Worm (Caenorhabditis elegans) whole organism, young adult: Measurements from ENCODE around the gene W09G10.9.

Source experiments
- B0019.2 ChIP-seq: fragments of 200-800 bp; sonication (Bioruptor generic); conservative IDR thresholded peaks from 2 replicates; pipeline ENCODE4 v1.3.6; 2022; ENCODE audit warnings: missing genetic modification reagents, missing genetic modification characterization, missing compliant biosample characterization
- B0261.1 ChIP-seq: sonication (generic microtip); optimal IDR thresholded peaks from 2 replicates; lab custom pipeline; 2016; ENCODE audit warnings: mild to moderate bottlenecking, missing genetic modification characterization, moderate library complexity, missing compliant biosample characterization
- C06A6.2 ChIP-seq: fragments of 200-800 bp; sonication (Bioruptor generic); conservative IDR thresholded peaks from 2 replicates; pipeline ENCODE4 v1.3.6; 2022; ENCODE audit warnings: missing genetic modification characterization, missing compliant biosample characterization
- F23B12.7 ChIP-seq: sonication (generic microtip); optimal IDR thresholded peaks from 2 replicates; lab custom pipeline; 2017; ENCODE audit warnings: missing genetic modification characterization, mild to moderate bottlenecking, missing compliant biosample characterization, antibody characterized with exemption, moderate library complexity; ENCODE audit not compliant: insufficient read depth
- F39B2.1 ChIP-seq: fragments of 200-800 bp; sonication (Bioruptor generic); IDR thresholded peaks from 2 replicates; pipeline ENCODE4 v1.3.6; 2022; ENCODE audit warnings: missing genetic modification reagents, missing genetic modification characterization, missing compliant biosample characterization
- F52B5.7 ChIP-seq: sonication (generic microtip); optimal IDR thresholded peaks from 2 replicates; lab custom pipeline; 2016; ENCODE audit warnings: mild to moderate bottlenecking, missing genetic modification characterization, missing compliant biosample characterization
- K11D2.4 ChIP-seq: fragments of 200-800 bp; sonication (Bioruptor generic); IDR thresholded peaks from 2 replicates; pipeline ENCODE4 v1.3.6; 2022; ENCODE audit warnings: missing genetic modification reagents, missing genetic modification characterization, missing compliant biosample characterization
- T07F8.4 ChIP-seq: sonication (generic microtip); optimal IDR thresholded peaks from 2 replicates; lab custom pipeline; 2016; ENCODE audit warnings: mild to moderate bottlenecking, missing genetic modification characterization, moderate library complexity, missing compliant biosample characterization
- attf-6 ChIP-seq: fragments of 200-800 bp; sonication (Bioruptor generic); IDR thresholded peaks from 2 replicates; pipeline ENCODE4 v1.3.6; 2022; ENCODE audit warnings: missing genetic modification reagents, missing genetic modification characterization, missing compliant biosample characterization
- bed-1 ChIP-seq: fragments of 200-800 bp; sonication (Bioruptor generic); IDR thresholded peaks from 2 replicates; pipeline ENCODE4 v1.3.6; 2022; ENCODE audit warnings: missing genetic modification reagents, missing genetic modification characterization, missing compliant biosample characterization
- ccch-3 ChIP-seq: fragments of 200-800 bp; sonication (Bioruptor generic); optimal IDR thresholded peaks from 2 replicates; lab custom pipeline; 2018; ENCODE audit warnings: mild to moderate bottlenecking, missing genetic modification characterization, missing compliant biosample characterization
- ceh-27 ChIP-seq: fragments of 200-800 bp; sonication (Bioruptor generic); optimal IDR thresholded peaks from 2 replicates; lab custom pipeline; 2018; ENCODE audit warnings: mild to moderate bottlenecking, missing genetic modification characterization, moderate library complexity, missing compliant biosample characterization
- ceh-40 ChIP-seq: fragments of 200-800 bp; sonication (Bioruptor generic); IDR thresholded peaks from 2 replicates; pipeline ENCODE4 v1.3.6; 2022; ENCODE audit warnings: missing genetic modification characterization, missing compliant biosample characterization
- ceh-58 ChIP-seq: fragments of 200-800 bp; sonication (Bioruptor generic); IDR thresholded peaks from 2 replicates; pipeline ENCODE4 v1.3.6; 2022; ENCODE audit warnings: missing genetic modification characterization, missing compliant biosample characterization
- ceh-91 ChIP-seq: fragments of 200-800 bp; sonication (Bioruptor generic); IDR thresholded peaks from 2 replicates; pipeline ENCODE4 v1.3.6; 2022; ENCODE audit warnings: missing genetic modification reagents, missing genetic modification characterization, missing compliant biosample characterization
- dpff-1 ChIP-seq: sonication (generic microtip); optimal IDR thresholded peaks from 2 replicates; lab custom pipeline; 2017; ENCODE audit warnings: mild to moderate bottlenecking, missing genetic modification characterization, missing compliant biosample characterization
- egl-18 ChIP-seq: fragments of 200-800 bp; sonication (Bioruptor generic); IDR thresholded peaks from 2 replicates; pipeline ENCODE4 v1.3.6; 2022; ENCODE audit warnings: missing genetic modification reagents, missing genetic modification characterization, missing compliant biosample characterization
- egl-44 ChIP-seq: fragments of 200-800 bp; sonication (Bioruptor generic); IDR thresholded peaks from 2 replicates; pipeline ENCODE4 v1.3.6; 2022; ENCODE audit warnings: missing genetic modification reagents, missing genetic modification characterization, missing compliant biosample characterization
- ekl-4 ChIP-seq: fragments of 200-800 bp; sonication (Bioruptor generic); IDR thresholded peaks from 2 replicates; pipeline ENCODE4 v1.3.6; 2022; ENCODE audit warnings: missing genetic modification reagents, missing genetic modification characterization, missing compliant biosample characterization
- ets-4 ChIP-seq: fragments of 200-800 bp; sonication (Bioruptor generic); optimal IDR thresholded peaks from 2 replicates; lab custom pipeline; 2018; ENCODE audit warnings: mild to moderate bottlenecking, missing genetic modification characterization, missing compliant biosample characterization
- hrde-1 ChIP-seq: sonication (generic microtip); optimal IDR thresholded peaks from 2 replicates; lab custom pipeline; 2016; ENCODE audit warnings: missing genetic modification characterization, mild to moderate bottlenecking, missing compliant biosample characterization, moderate library complexity, missing genotype, missing genetic modification reagents, borderline replicate concordance
- lin-26 ChIP-seq: fragments of 200-800 bp; sonication (Bioruptor generic); IDR thresholded peaks from 2 replicates; pipeline ENCODE4 v1.3.6; 2022; ENCODE audit warnings: missing genetic modification reagents, missing genetic modification characterization, missing compliant biosample characterization
- lin-35 ChIP-seq, 3 experiments: fragments of 150-350 bp in 2 of 3; sonication (generic microtip) in 1 of 3; optimal IDR thresholded peaks; 2 replicates each; lab custom pipeline; 2014 to 2018; ENCODE audit warnings: missing biosample characterization in 3 of 3, missing genetic modification characterization in 3 of 3, missing genetic modification reagents in 3 of 3
- lir-1 ChIP-seq: fragments of 200-800 bp; sonication (Bioruptor generic); conservative IDR thresholded peaks from 2 replicates; pipeline ENCODE4 v1.3.6; 2022; ENCODE audit warnings: missing genetic modification reagents, missing genetic modification characterization, missing compliant biosample characterization
- lsl-1 ChIP-seq: fragments of 200-800 bp; sonication (Bioruptor generic); optimal IDR thresholded peaks from 2 replicates; lab custom pipeline; 2018; ENCODE audit warnings: mild to moderate bottlenecking, missing genetic modification characterization, moderate library complexity, missing compliant biosample characterization
- madf-10 ChIP-seq: sonication (generic microtip); optimal IDR thresholded peaks from 2 replicates; lab custom pipeline; 2016; ENCODE audit warnings: mild to moderate bottlenecking, missing genetic modification characterization, missing compliant biosample characterization
- mcd-1 ChIP-seq: fragments of 200-800 bp; sonication (Bioruptor generic); IDR thresholded peaks from 2 replicates; pipeline ENCODE4 v1.3.6; 2022; ENCODE audit warnings: missing genetic modification reagents, missing genetic modification characterization, missing compliant biosample characterization
- mel-28 ChIP-seq: sonication (generic microtip); optimal IDR thresholded peaks from 2 replicates; lab custom pipeline; 2016; ENCODE audit warnings: borderline replicate concordance, mild to moderate bottlenecking, missing genetic modification characterization, missing compliant biosample characterization
- nhr-179 ChIP-seq: sonication (generic microtip); optimal IDR thresholded peaks from 2 replicates; lab custom pipeline; 2016; ENCODE audit warnings: mild to moderate bottlenecking, missing genetic modification characterization, missing compliant biosample characterization
- nhr-90 ChIP-seq: sonication (generic microtip); optimal IDR thresholded peaks from 2 replicates; lab custom pipeline; 2016; ENCODE audit warnings: missing genotype, mild to moderate bottlenecking, missing genetic modification characterization, missing compliant biosample characterization
- rec-8 ChIP-seq, 2 experiments: sonication (generic microtip); optimal IDR thresholded peaks; 2 replicates each; lab custom pipeline; 2016; ENCODE audit warnings: mild to moderate bottlenecking in 2 of 2, missing genetic modification characterization in 2 of 2, missing genetic modification reagents in 2 of 2, missing genotype in 2 of 2, missing biosample characterization in 1 of 2, missing compliant biosample characterization in 1 of 2, moderate library complexity in 1 of 2
- repo-1 ChIP-seq: sonication (generic microtip); optimal IDR thresholded peaks from 2 replicates; lab custom pipeline; 2017; ENCODE audit warnings: mild to moderate bottlenecking, missing genetic modification characterization, missing compliant biosample characterization
- sdz-38 ChIP-seq: sonication (generic microtip); optimal IDR thresholded peaks from 2 replicates; lab custom pipeline; 2016; ENCODE audit warnings: missing genotype, missing genetic modification characterization, missing compliant biosample characterization
- snpc-1.1 ChIP-seq: sonication (generic microtip); optimal IDR thresholded peaks from 2 replicates; lab custom pipeline; 2017; ENCODE audit warnings: missing genetic modification characterization, mild to moderate bottlenecking, missing compliant biosample characterization, antibody characterized with exemption, moderate library complexity, missing genotype, missing genetic modification reagents; ENCODE audit not compliant: insufficient read depth
- snpc-1.3 ChIP-seq: sonication (generic microtip); optimal IDR thresholded peaks from 2 replicates; lab custom pipeline; 2017; ENCODE audit warnings: missing genetic modification characterization, mild to moderate bottlenecking, missing compliant biosample characterization, antibody characterized with exemption, moderate library complexity, missing genotype, missing genetic modification reagents; ENCODE audit not compliant: insufficient read depth
- somi-1 ChIP-seq: fragments of 200-800 bp; sonication (Bioruptor generic); optimal IDR thresholded peaks from 2 replicates; lab custom pipeline; 2018; ENCODE audit warnings: mild to moderate bottlenecking, missing genetic modification characterization, missing compliant biosample characterization
- tbp1 ChIP-seq: fragments of 200-800 bp; sonication (Bioruptor generic); optimal IDR thresholded peaks from 2 replicates; lab custom pipeline; 2018; ENCODE audit warnings: mild to moderate bottlenecking, missing genetic modification characterization, missing compliant biosample characterization
- tbx-9 ChIP-seq: sonication (generic microtip); optimal IDR thresholded peaks from 2 replicates; lab custom pipeline; 2016; ENCODE audit warnings: borderline replicate concordance, missing genetic modification characterization, inconsistent platforms, missing compliant biosample characterization
- tlf-1 ChIP-seq: fragments of 200-800 bp; sonication (Bioruptor generic); optimal IDR thresholded peaks from 2 replicates; lab custom pipeline; 2018; ENCODE audit warnings: mild to moderate bottlenecking, missing genetic modification characterization, missing compliant biosample characterization
- zfh-2 ChIP-seq: fragments of 200-800 bp; sonication (Bioruptor generic); conservative IDR thresholded peaks from 2 replicates; pipeline ENCODE4 v1.3.6; 2022; ENCODE audit warnings: missing genetic modification reagents, missing genetic modification characterization, missing compliant biosample characterization
- zim-3 ChIP-seq: sonication (generic microtip); optimal IDR thresholded peaks from 2 replicates; lab custom pipeline; 2017; ENCODE audit warnings: mild to moderate bottlenecking, missing genetic modification characterization, moderate library complexity, missing compliant biosample characterization
- ztf-26 ChIP-seq: sonication (generic microtip); optimal IDR thresholded peaks from 2 replicates; lab custom pipeline; 2017; ENCODE audit warnings: missing genetic modification characterization, missing compliant biosample characterization
- ztf-28 ChIP-seq: fragments of 200-800 bp; sonication (Bioruptor generic); IDR thresholded peaks from 2 replicates; pipeline ENCODE4 v1.3.6; 2022; ENCODE audit warnings: missing genetic modification reagents, missing genetic modification characterization, missing compliant biosample characterization
- ztf-3 ChIP-seq: fragments of 200-800 bp; sonication (Bioruptor generic); optimal IDR thresholded peaks from 2 replicates; lab custom pipeline; 2018; ENCODE audit warnings: mild to moderate bottlenecking, missing genetic modification characterization, missing compliant biosample characterization
- ztf-6 ChIP-seq: fragments of 200-800 bp; sonication (Bioruptor generic); IDR thresholded peaks from 2 replicates; pipeline ENCODE4 v1.3.6; 2022; ENCODE audit warnings: missing genetic modification reagents, missing genetic modification characterization, missing compliant biosample characterization

Gene W09G10.9

DNA sequence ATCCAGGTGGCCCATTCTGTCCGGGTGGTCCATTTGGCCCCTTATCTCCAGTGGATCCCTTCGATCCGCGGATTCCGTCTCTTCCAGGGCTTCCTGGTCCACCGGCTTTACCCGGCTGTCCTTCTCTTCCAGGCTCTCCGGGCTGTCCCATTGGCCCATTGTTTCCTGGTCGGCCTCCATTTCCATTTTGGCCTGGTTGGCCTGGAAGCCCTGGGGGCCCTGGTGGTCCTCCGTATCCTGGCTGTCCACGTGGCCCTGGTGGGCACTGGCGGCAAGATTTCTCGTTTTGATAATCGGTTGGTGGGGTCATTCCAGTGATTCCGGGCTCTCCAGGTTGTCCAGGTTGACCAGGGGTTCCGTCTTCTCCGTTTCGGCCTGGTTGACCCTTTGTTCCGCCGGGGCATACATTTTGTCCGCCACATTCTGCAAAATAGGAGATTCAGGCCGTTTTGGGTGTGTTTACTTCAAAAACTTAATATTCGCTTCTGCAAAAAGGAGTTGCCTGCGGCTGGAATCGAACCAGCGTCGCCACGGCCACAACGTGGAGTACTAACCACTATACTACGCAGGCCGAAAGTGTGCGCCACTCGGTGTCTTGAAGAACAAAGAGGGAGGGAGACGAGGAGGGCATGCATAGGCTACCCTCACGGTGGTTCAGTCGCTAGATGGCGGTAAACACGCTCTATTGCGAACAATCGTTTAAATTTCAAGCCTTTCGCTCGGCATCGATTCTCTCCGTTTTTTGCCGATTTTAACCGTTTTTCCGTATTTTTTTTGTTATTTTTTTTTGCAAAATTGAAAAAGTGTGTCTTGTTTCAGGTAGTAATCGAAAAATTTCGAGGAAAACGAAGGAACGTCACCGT, at the start of gene W09G10.9:
Gene W09G10.9, plus strand, starts transcription at position 813 of the 863 bp plus-strand sequence.
- TF ChIP-seq nhr-179 (tag; lab: Kevin White, UChicago) (no peak), ceh-91 (no peak), C06A6.2 (GFP tag; lab: Robert Waterston, UW) (0 out of 2 replicates have a peak, but pooled peaks have one; percentile 45), egl-18 (GFP tag; lab: Robert Waterston, UW) (no peak), ceh-58 (GFP tag; lab: Robert Waterston, UW) (0 out of 2 replicates have a peak, but pooled peaks have one; percentile 40), ccch-3 (GFP tag; lab: Kevin White, UChicago) (no peak), ztf-6 (GFP tag; lab: Robert Waterston, UW) (0 out of 2 replicates have a peak, but pooled peaks have one; percentile 56), B0261.1 (tag; lab: Kevin White, UChicago) (peak; percentile 84), K11D2.4 (GFP tag; lab: Robert Waterston, UW) (peak; percentile 84), ets-4 (GFP tag; lab: Kevin White, UChicago) (no peak), F52B5.7 (tag; lab: Kevin White, UChicago) (peak; percentile 28), mel-28 (no peak), ceh-27 (GFP tag; lab: Kevin White, UChicago) (peak; percentile 74), ztf-3 (GFP tag; lab: Kevin White, UChicago) (no peak), ztf-28 (peak; percentile 70; the same call in 1 of the 2 replicates), somi-1 (no peak), snpc-1.1 (tag; lab: Kevin White, UChicago) (peak; percentile 11), rec-8 (tag; optimal IDR thresholded peaks at IDR 0.05; lab: Kevin White, UChicago) (peak in 1 of 2 experiments; percentile 30), repo-1 (tag; lab: Kevin White, UChicago) (no peak), sdz-38 (no peak), F23B12.7 (peak; percentile 57), lin-35 (GFP tag; optimal IDR thresholded peaks at IDR 0.05; lab: Kevin White, UChicago) (no peak), lin-26 (GFP tag; lab: Robert Waterston, UW) (peak; percentile 81), zim-3 (tag; lab: Kevin White, UChicago) (no peak), tbx-9 (tag; lab: Kevin White, UChicago) (no peak), tbp1 (GFP tag; lab: Kevin White, UChicago) (peak; percentile 90), tlf-1 (GFP tag; lab: Kevin White, UChicago) (no peak), bed-1 (GFP tag; lab: Robert Waterston, UW) (no peak), lsl-1 (GFP tag; lab: Kevin White, UChicago) (peak; percentile 56), mcd-1 (GFP tag; lab: Robert Waterston, UW) (peak; percentile 96), ceh-40 (GFP tag; lab: Robert Waterston, UW) (peak; percentile 36; the same call in 1 of the 2 replicates), snpc-1.3 (tag; lab: Kevin White, UChicago) (peak; percentile 52), ztf-26 (tag; lab: Kevin White, UChicago) (peak; percentile 2), T07F8.4 (no peak), attf-6 (GFP tag; lab: Robert Waterston, UW) (peak; percentile 64; the same call in 1 of the 2 replicates), ekl-4 (GFP tag; lab: Robert Waterston, UW) (peak; percentile 75), B0019.2 (GFP tag; lab: Robert Waterston, UW) (peak; percentile 70; the same call in 1 of the 2 replicates), hrde-1 (tag; lab: Kevin White, UChicago) (peak; percentile 4), lir-1 (peak; percentile 68; the same call in 1 of the 2 replicates), F39B2.1 (no peak), egl-44 (GFP tag; lab: Robert Waterston, UW) (peak; percentile 81), zfh-2 (GFP tag; lab: Robert Waterston, UW) (peak; percentile 82), nhr-90 (tag; lab: Kevin White, UChicago) (peak; percentile 44), dpff-1 (no peak), madf-10 (peak; percentile 44)
